Worm (Caenorhabditis elegans) whole organism, L3 larva: ENCODE measurements around the gene K01D12.5.

Experiments used
- ZK546.5 ChIP-seq: sonication (generic microtip); optimal IDR thresholded peaks from 2 replicates; lab custom pipeline; 2017; ENCODE audit warnings: missing biosample characterization, missing genetic modification characterization
- aly-2 ChIP-seq: fragments of 150-350 bp; optimal IDR thresholded peaks from 2 replicates; lab custom pipeline; 2014; ENCODE audit warnings: missing biosample characterization, missing genetic modification characterization
- ama-1 ChIP-seq: fragments of 150-350 bp; optimal IDR thresholded peaks from 2 replicates; lab custom pipeline; 2018
- ceh-16 ChIP-seq: sonication (generic microtip); optimal IDR thresholded peaks from 2 replicates; lab custom pipeline; 2017; ENCODE audit warnings: missing biosample characterization, missing genetic modification characterization
- ceh-28 ChIP-seq: fragments of 150-350 bp; optimal IDR thresholded peaks from 2 replicates; lab custom pipeline; 2014; ENCODE audit warnings: missing biosample characterization, missing genetic modification reagents, missing genetic modification characterization
- ceh-82 ChIP-seq: fragments of 150-350 bp; optimal IDR thresholded peaks from 2 replicates; lab custom pipeline; 2014; ENCODE audit warnings: missing biosample characterization, missing genetic modification characterization
- ceh-9 ChIP-seq: sonication (generic microtip); optimal IDR thresholded peaks from 2 replicates; lab custom pipeline; 2018; ENCODE audit warnings: missing biosample characterization, missing genetic modification characterization
- daf-12 ChIP-seq: fragments of 150-350 bp; optimal IDR thresholded peaks from 2 replicates; lab custom pipeline; 2014; ENCODE audit warnings: missing biosample characterization, missing genetic modification reagents, missing genetic modification characterization
- egl-27 ChIP-seq: sonication (generic microtip); optimal IDR thresholded peaks from 4 replicates; lab custom pipeline; 2017; ENCODE audit warnings: missing biosample characterization, missing genetic modification reagents, missing genetic modification characterization
- egl-5 ChIP-seq: fragments of 150-350 bp; optimal IDR thresholded peaks from 2 replicates; lab custom pipeline; 2017; ENCODE audit warnings: missing biosample characterization, missing genetic modification reagents, missing genetic modification characterization, inconsistent platforms
- elt-1 ChIP-seq: fragments of 150-350 bp; optimal IDR thresholded peaks from 2 replicates; lab custom pipeline; 2014; ENCODE audit warnings: missing biosample characterization, missing genetic modification characterization
- elt-2 ChIP-seq: sonication (generic microtip); optimal IDR thresholded peaks from 2 replicates; lab custom pipeline; 2016; ENCODE audit warnings: missing genetic modification reagents, mild to moderate bottlenecking, missing genetic modification characterization, missing compliant biosample characterization
- elt-3 ChIP-seq, 3 experiments: fragments of 150-350 bp in 1 of 3; sonication (generic microtip) in 2 of 3; optimal IDR thresholded peaks; 2 replicates in 2 of 3; 4 replicates in 1 of 3; lab custom pipeline; 2014 to 2017; ENCODE audit warnings: missing biosample characterization in 3 of 3, missing genetic modification characterization in 3 of 3
- eor-1 ChIP-seq, 2 experiments: fragments of 150-350 bp; optimal IDR thresholded peaks; 2 replicates each; lab custom pipeline; 2014 to 2018; ENCODE audit warnings: missing biosample characterization in 2 of 2, missing genetic modification characterization in 2 of 2
- fkh-10 ChIP-seq: sonication (generic microtip); optimal IDR thresholded peaks from 2 replicates; lab custom pipeline; 2017; ENCODE audit warnings: missing biosample characterization, missing genetic modification reagents, missing genetic modification characterization
- fos-1 ChIP-seq: fragments of 150-350 bp; optimal IDR thresholded peaks from 2 replicates; lab custom pipeline; 2014; ENCODE audit warnings: missing biosample characterization, missing genetic modification characterization
- hmg-11 ChIP-seq: sonication (generic microtip); optimal IDR thresholded peaks from 2 replicates; lab custom pipeline; 2016; ENCODE audit warnings: missing genetic modification characterization, missing compliant biosample characterization
- jun-1 ChIP-seq: fragments of 150-350 bp; optimal IDR thresholded peaks from 2 replicates; lab custom pipeline; 2014; ENCODE audit warnings: missing biosample characterization, missing genetic modification reagents, missing genetic modification characterization
- lin-15B ChIP-seq: fragments of 150-350 bp; optimal IDR thresholded peaks from 2 replicates; lab custom pipeline; 2014; ENCODE audit warnings: missing biosample characterization, missing genetic modification characterization
- lin-39 ChIP-seq: fragments of 150-350 bp; optimal IDR thresholded peaks from 2 replicates; lab custom pipeline; 2018; ENCODE audit warnings: missing biosample characterization, missing genetic modification reagents, missing genetic modification characterization
- mdl-1 ChIP-seq: fragments of 150-350 bp; optimal IDR thresholded peaks from 2 replicates; lab custom pipeline; 2014; ENCODE audit warnings: missing biosample characterization, missing genetic modification characterization
- nfya-1 ChIP-seq: sonication (generic microtip); optimal IDR thresholded peaks from 2 replicates; lab custom pipeline; 2017; ENCODE audit warnings: missing genetic modification characterization, mild to moderate bottlenecking, missing compliant biosample characterization, antibody characterized with exemption, moderate library complexity; ENCODE audit not compliant: insufficient read depth
- nhr-237 ChIP-seq: fragments of 150-350 bp; optimal IDR thresholded peaks from 2 replicates; lab custom pipeline; 2014; ENCODE audit warnings: missing biosample characterization, missing genetic modification characterization
- nhr-25 ChIP-seq: sonication (generic microtip); optimal IDR thresholded peaks from 2 replicates; lab custom pipeline; 2017; ENCODE audit warnings: missing biosample characterization, missing genetic modification characterization
- nhr-28 ChIP-seq: fragments of 150-350 bp; optimal IDR thresholded peaks from 2 replicates; lab custom pipeline; 2014; ENCODE audit warnings: missing biosample characterization, missing genetic modification characterization
- nhr-43 ChIP-seq: sonication (generic microtip); optimal IDR thresholded peaks from 2 replicates; lab custom pipeline; 2016; ENCODE audit warnings: mild to moderate bottlenecking, missing genetic modification characterization, missing compliant biosample characterization; ENCODE audit not compliant: poor library complexity, severe bottlenecking
- nhr-76 ChIP-seq: fragments of 150-350 bp; sonication (generic microtip); optimal IDR thresholded peaks from 5 replicates; lab custom pipeline; 2014; ENCODE audit warnings: missing biosample characterization, missing genetic modification characterization
- nhr-77 ChIP-seq: fragments of 150-350 bp; optimal IDR thresholded peaks from 2 replicates; lab custom pipeline; 2014; ENCODE audit warnings: missing biosample characterization, missing genetic modification characterization
- pha-4 ChIP-seq: fragments of 150-350 bp; optimal IDR thresholded peaks from 2 replicates; lab custom pipeline; 2014; ENCODE audit warnings: missing biosample characterization, missing genetic modification reagents, missing genetic modification characterization
- pqm-1 ChIP-seq: fragments of 150-350 bp; optimal IDR thresholded peaks from 2 replicates; lab custom pipeline; 2017; ENCODE audit warnings: missing biosample characterization, missing genetic modification characterization, inconsistent platforms
- skn-1 ChIP-seq: fragments of 150-350 bp; optimal IDR thresholded peaks from 2 replicates; lab custom pipeline; 2014; ENCODE audit warnings: missing biosample characterization, missing genetic modification characterization
- tbx-2 ChIP-seq: sonication (generic microtip); optimal IDR thresholded peaks from 2 replicates; lab custom pipeline; 2016; ENCODE audit warnings: mild to moderate bottlenecking, missing genetic modification characterization, missing compliant biosample characterization
- zag-1 ChIP-seq: fragments of 150-350 bp; optimal IDR thresholded peaks from 2 replicates; lab custom pipeline; 2014; ENCODE audit warnings: missing biosample characterization, missing genetic modification characterization
- ztf-11 ChIP-seq: fragments of 150-350 bp; optimal IDR thresholded peaks from 2 replicates; lab custom pipeline; 2014; ENCODE audit warnings: missing biosample characterization, missing genetic modification characterization
- ztf-4 ChIP-seq: fragments of 150-350 bp; optimal IDR thresholded peaks from 2 replicates; lab custom pipeline; 2014; ENCODE audit warnings: missing biosample characterization, missing genetic modification characterization

The K01D12.5 gene

DNA sequence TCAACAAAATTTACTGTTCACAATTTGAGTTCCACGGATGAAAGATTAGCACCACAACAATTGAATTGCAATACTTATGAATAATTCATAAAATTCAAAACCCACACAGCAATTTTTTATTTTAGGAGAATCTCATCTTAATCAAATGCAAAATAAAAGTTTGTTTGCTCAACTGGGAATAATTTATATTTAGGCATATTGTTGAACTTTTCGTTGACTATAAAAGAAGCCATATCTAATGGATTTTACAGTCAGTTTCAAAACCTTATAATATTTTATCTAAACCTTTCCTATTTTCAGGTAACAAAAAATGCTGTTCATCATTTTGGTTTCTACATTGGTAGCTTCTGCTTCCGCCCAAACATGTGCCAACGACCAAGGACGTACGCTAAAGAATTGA, 20.6 kb downstream of the K01D12.5 start, which contains the start of gene C54D10.3:
TSS of gene C54D10.3 (plus strand) at position 301 of the 400 bp plus-strand sequence.
- TF ChIP-seq jun-1 (tag; lab: Kevin White, UChicago) (no peak), ceh-16 (no peak), ceh-9 (no peak), nfya-1 (tag; lab: Kevin White, UChicago) (no peak), egl-5 (no peak), nhr-77 (tag; lab: Kevin White, UChicago) (no peak), ztf-4 (tag; lab: Kevin White, UChicago) (no peak), mdl-1 (tag; lab: Kevin White, UChicago) (no peak), pha-4 (tag; lab: Kevin White, UChicago) (no peak), nhr-28 (tag; lab: Kevin White, UChicago) (no peak)

DNA sequence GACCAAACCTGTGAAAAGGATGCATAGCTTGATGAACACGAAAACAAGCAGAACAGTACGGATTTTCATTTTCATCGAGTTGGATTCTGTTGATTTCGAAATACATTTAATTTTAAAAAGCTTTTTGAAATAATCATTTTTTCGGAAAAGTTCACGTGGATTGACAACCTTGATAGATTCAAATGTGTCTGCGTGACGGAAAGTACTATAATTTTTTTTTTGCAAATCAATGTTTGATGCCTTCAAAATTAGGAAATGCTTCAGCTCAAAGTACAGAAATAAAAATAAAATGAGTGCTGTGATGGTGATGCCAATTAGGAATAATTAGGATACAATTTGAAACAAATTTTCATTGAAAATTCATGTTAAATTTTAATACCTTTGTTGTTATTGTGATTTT, 23.2 kb downstream of the K01D12.5 start, which contains the start of gene C54D10.4:
TSS of gene C54D10.4 (minus strand) at position 101 of the 400 bp plus-strand sequence.
- no peak for TF ChIP-seq elt-1 (tag; lab: Kevin White, UChicago)

DNA sequence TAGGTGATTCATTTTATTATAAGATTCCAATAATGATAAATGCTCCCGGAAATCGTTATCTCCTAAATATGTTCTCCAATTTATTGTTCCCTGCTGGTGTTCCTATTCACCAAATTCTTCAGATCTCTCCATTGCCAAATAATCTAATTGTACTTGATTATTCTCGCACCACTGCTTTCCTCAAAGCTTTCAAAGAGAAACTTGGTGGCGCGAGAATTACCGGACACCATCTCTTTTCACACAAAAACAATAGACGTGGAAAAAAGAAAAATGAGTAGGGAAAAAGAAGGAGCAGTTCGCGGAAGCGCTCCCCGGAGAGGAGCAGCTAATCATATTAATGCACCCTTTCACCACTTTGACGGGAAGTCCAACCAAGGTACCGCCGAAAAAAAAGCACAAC, 23.7 kb downstream of the K01D12.5 start:
- TF ChIP-seq ceh-82 (tag; lab: Kevin White, UChicago) (no peak), nhr-237 (tag; lab: Kevin White, UChicago) (no peak), ztf-11 (tag; lab: Kevin White, UChicago) (no peak), lin-39 (tag; lab: Kevin White, UChicago) (no peak), nhr-25 (no peak), jun-1 (tag; lab: Kevin White, UChicago) (no peak), daf-12 (tag; lab: Kevin White, UChicago) (no peak), ceh-16 (no peak), egl-27 (tag; lab: Kevin White, UChicago) (no peak), aly-2 (tag; lab: Kevin White, UChicago) (no peak), ceh-28 (tag; lab: Kevin White, UChicago) (no peak), nhr-28 (tag; lab: Kevin White, UChicago) (no peak), elt-2 (tag; lab: Kevin White, UChicago) (no peak), ceh-9 (no peak), tbx-2 (tag; lab: Kevin White, UChicago) (no peak)

DNA sequence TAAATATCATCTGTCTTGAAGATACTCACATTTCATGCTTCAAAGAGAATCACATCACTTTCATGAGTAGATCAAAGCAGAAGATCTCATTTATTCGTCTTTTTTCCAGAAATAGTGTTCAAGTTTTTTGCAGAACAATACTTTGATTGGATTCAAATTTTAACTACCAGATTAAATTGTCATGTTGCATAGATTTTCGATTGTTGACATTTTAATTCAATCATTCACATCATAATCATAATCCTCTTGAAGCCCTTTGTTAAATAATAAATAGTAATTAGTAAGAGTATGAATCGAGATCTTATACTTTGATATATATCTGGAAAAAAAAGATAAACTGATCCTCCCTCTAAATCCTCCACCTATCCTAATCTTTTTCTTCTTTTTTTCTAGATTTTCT, 30.2 kb downstream of the K01D12.5 start:
- TF ChIP-seq ama-1 (no peak), elt-3 (tag; optimal IDR thresholded peaks at IDR 0.05; lab: Kevin White, UChicago) (no peak), elt-2 (tag; lab: Kevin White, UChicago) (no peak), ceh-28 (tag; lab: Kevin White, UChicago) (no peak), nhr-237 (tag; lab: Kevin White, UChicago) (no peak)

DNA sequence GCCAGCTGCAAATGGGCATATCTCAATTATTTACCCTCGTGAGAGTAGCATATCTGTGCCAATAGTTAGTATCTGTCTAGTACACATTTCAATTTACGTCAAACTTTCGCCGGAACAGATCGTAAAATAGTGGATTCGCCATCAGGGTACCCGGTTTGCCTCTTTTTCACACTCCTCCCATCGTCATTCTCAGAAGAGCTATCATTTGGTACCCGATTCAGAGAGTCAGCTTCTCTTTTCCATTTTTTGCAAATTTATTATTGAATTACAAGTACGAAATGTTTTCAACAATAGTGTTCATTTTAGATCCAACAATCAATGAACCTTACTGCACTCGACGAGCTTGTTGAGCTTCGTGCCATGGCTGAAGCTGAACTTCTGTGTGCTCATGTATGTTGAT, 31.4 kb downstream of the K01D12.5 start, which contains the start of gene C54D10.5:
TSS of gene C54D10.5 (plus strand) at position 301 of the 400 bp plus-strand sequence.
- TF ChIP-seq hmg-11 (tag; lab: Kevin White, UChicago) = no peak
- TF ChIP-seq lin-15B (tag; lab: Kevin White, UChicago) = no peak
- TF ChIP-seq elt-1 (tag; lab: Kevin White, UChicago) = no peak
- no peak for TF ChIP-seq ama-1
- TF ChIP-seq egl-27 (tag; lab: Kevin White, UChicago) = no peak
- no peak for TF ChIP-seq nhr-25
- TF ChIP-seq pqm-1 (tag; lab: Kevin White, UChicago) = no peak
- no peak for TF ChIP-seq nhr-43 (tag; lab: Kevin White, UChicago)
- no peak for TF ChIP-seq zag-1 (tag; lab: Kevin White, UChicago)
- TF ChIP-seq ZK546.5 (tag; lab: Kevin White, UChicago) = no peak
- TF ChIP-seq nhr-77 (tag; lab: Kevin White, UChicago) = no peak
- TF ChIP-seq nhr-237 (tag; lab: Kevin White, UChicago) = no peak
- no peak for TF ChIP-seq nhr-76
- no peak for TF ChIP-seq ceh-16
- TF ChIP-seq fos-1 (tag; lab: Kevin White, UChicago) = no peak
- TF ChIP-seq eor-1 (tag; optimal IDR thresholded peaks at IDR 0.05; lab: Kevin White, UChicago) = no peak
- TF ChIP-seq skn-1 = no peak
- TF ChIP-seq jun-1 (tag; lab: Kevin White, UChicago) = no peak
- TF ChIP-seq fkh-10 (GFP tag; lab: Kevin White, UChicago) = no peak
